Fruit fly (Drosophila melanogaster) whole organism, adult: ENCODE measurements around the gene CG7366.

ENCODE experiments used
- CG11617 ChIP-seq: fragments of 200-800 bp; sonication (Bioruptor generic); optimal IDR thresholded peaks from 2 replicates; lab custom pipeline; 2017; ENCODE audit warnings: mild to moderate bottlenecking, missing biosample characterization, missing genetic modification reagents, missing genetic modification characterization
- CG12768 ChIP-seq: fragments of 200-800 bp; sonication (Bioruptor generic); optimal IDR thresholded peaks from 2 replicates; lab custom pipeline; 2017; ENCODE audit warnings: missing biosample characterization, missing genetic modification characterization, mild to moderate bottlenecking, moderate library complexity, missing genetic modification reagents
- CG14711 ChIP-seq: fragments of 200-800 bp; sonication (Bioruptor generic); optimal IDR thresholded peaks from 2 replicates; lab custom pipeline; 2018; ENCODE audit warnings: missing biosample characterization, mild to moderate bottlenecking, missing genetic modification characterization, moderate library complexity
- CG1620 ChIP-seq: fragments of 200-800 bp; sonication (Bioruptor generic); optimal IDR thresholded peaks from 2 replicates; lab custom pipeline; 2016; ENCODE audit warnings: missing biosample characterization, missing genetic modification characterization
- CG33017 ChIP-seq: fragments of 200-800 bp; sonication (Bioruptor generic); optimal IDR thresholded peaks from 2 replicates; lab custom pipeline; 2018; ENCODE audit warnings: missing biosample characterization, mild to moderate bottlenecking, missing genetic modification characterization, moderate library complexity
- CG5204 ChIP-seq: fragments of 200-800 bp; sonication (Bioruptor generic); optimal IDR thresholded peaks from 2 replicates; lab custom pipeline; 2016; ENCODE audit warnings: missing biosample characterization, missing genetic modification characterization
- CG7045 ChIP-seq: fragments of 200-800 bp; sonication (Bioruptor generic); optimal IDR thresholded peaks from 2 replicates; lab custom pipeline; 2017; ENCODE audit warnings: missing biosample characterization, mild to moderate bottlenecking, missing genetic modification characterization
- CG7101 ChIP-seq: fragments of 200-800 bp; sonication (Bioruptor generic); optimal IDR thresholded peaks from 2 replicates; lab custom pipeline; 2018; ENCODE audit warnings: missing biosample characterization, mild to moderate bottlenecking, missing genetic modification characterization, moderate library complexity
- Clk ChIP-seq: fragments of 200-800 bp; sonication (Bioruptor generic); optimal IDR thresholded peaks from 2 replicates; lab custom pipeline; 2017; ENCODE audit warnings: missing biosample characterization, missing genetic modification characterization
- Crg-1 ChIP-seq: fragments of 200-800 bp; sonication (Bioruptor generic); optimal IDR thresholded peaks from 2 replicates; lab custom pipeline; 2016; ENCODE audit warnings: missing biosample characterization, missing genetic modification characterization
- Hr96 ChIP-seq: fragments of 200-800 bp; sonication (Bioruptor generic); optimal IDR thresholded peaks from 2 replicates; lab custom pipeline; 2016; ENCODE audit warnings: missing biosample characterization, missing genetic modification characterization
- Mnt ChIP-seq: fragments of 200-800 bp; sonication (Bioruptor generic); optimal IDR thresholded peaks from 2 replicates; lab custom pipeline; 2016; ENCODE audit warnings: missing biosample characterization, mild to moderate bottlenecking, missing genetic modification characterization
- bab1 ChIP-seq: fragments of 200-800 bp; sonication (Bioruptor generic); optimal IDR thresholded peaks from 3 replicates; lab custom pipeline; 2019; ENCODE audit warnings: missing biosample characterization, mild to moderate bottlenecking, missing genetic modification characterization, moderate library complexity
- cic ChIP-seq: fragments of 200-800 bp; sonication (Bioruptor generic); optimal IDR thresholded peaks from 2 replicates; lab custom pipeline; 2017; ENCODE audit warnings: missing biosample characterization, mild to moderate bottlenecking, missing genetic modification characterization, moderate library complexity
- cnc ChIP-seq, 2 experiments: fragments of >200 bp; optimal IDR thresholded peaks; 2 replicates each; lab custom pipeline; 2017
- kay ChIP-seq: fragments of 200-800 bp; sonication (Bioruptor generic); peaks from one replicate; lab custom pipeline; 2016; ENCODE audit warnings: missing biosample characterization, missing genetic modification characterization, borderline replicate concordance
- ovo ChIP-seq: fragments of 200-800 bp; sonication (Bioruptor generic); optimal IDR thresholded peaks from 2 replicates; lab custom pipeline; 2016; ENCODE audit warnings: missing biosample characterization, missing genetic modification characterization
- pad ChIP-seq: fragments of 200-800 bp; sonication (Bioruptor generic); optimal IDR thresholded peaks from 3 replicates; lab custom pipeline; 2017; ENCODE audit warnings: missing biosample characterization, missing genetic modification characterization, mild to moderate bottlenecking, moderate library complexity, missing genetic modification reagents
- tj ChIP-seq: fragments of 200-800 bp; sonication (Bioruptor generic); optimal IDR thresholded peaks from 3 replicates; lab custom pipeline; 2017; ENCODE audit warnings: missing biosample characterization, mild to moderate bottlenecking, missing genetic modification characterization, moderate library complexity
- toe ChIP-seq: fragments of 200-800 bp; sonication (Bioruptor generic); optimal IDR thresholded peaks from 2 replicates; lab custom pipeline; 2016; ENCODE audit warnings: missing biosample characterization, missing genetic modification characterization

Gene CG7366

dm6 chr3L:8153206-8153996 lies 48.8 kb downstream of the CG7366 start:
- no peak for TF ChIP-seq CG33017 (tag; lab: Kevin White, UChicago)
- TF ChIP-seq CG1620 (GFP tag; lab: Kevin White, UChicago), result no peak
- no peak for TF ChIP-seq pad (GFP tag; lab: Kevin White, UChicago)
- no peak for TF ChIP-seq CG7101
- TF ChIP-seq CG7045 (GFP tag; lab: Kevin White, UChicago), result peak; percentile 75
- TF ChIP-seq cnc (optimal IDR thresholded peaks at IDR 0.05; lab: Kevin White, UChicago), result no peak
- TF ChIP-seq ovo (GFP tag; lab: Kevin White, UChicago), result no peak
- TF ChIP-seq cic (GFP tag; lab: Kevin White, UChicago), result no peak
- TF ChIP-seq CG5204 (GFP tag; lab: Kevin White, UChicago), result peak; percentile 61
- TF ChIP-seq CG12768, result no peak
- TF ChIP-seq Crg-1 (GFP tag; lab: Kevin White, UChicago), result no peak
- no peak for TF ChIP-seq toe (GFP tag; lab: Kevin White, UChicago)
- TF ChIP-seq kay (GFP tag; lab: Kevin White, UChicago), result peak; percentile 4
- TF ChIP-seq tj (GFP tag; lab: Kevin White, UChicago), result peak; percentile 16

dm6 chr3L:8151727-8152199 lies 50.5 kb downstream of the CG7366 start, which contains the start of gene CG13676:
TSS of gene CG13676 (minus strand) at chr3L:8151813.
- TF ChIP-seq CG7101, result no peak
- TF ChIP-seq pad (GFP tag; lab: Kevin White, UChicago), result no peak
- TF ChIP-seq Hr96 (GFP tag; lab: Kevin White, UChicago), result no peak
- TF ChIP-seq toe (GFP tag; lab: Kevin White, UChicago), result no peak
- no peak for TF ChIP-seq CG14711 (tag; lab: Kevin White, UChicago)
- no peak for TF ChIP-seq CG11617 (GFP tag; lab: Kevin White, UChicago)
- TF ChIP-seq CG1620 (GFP tag; lab: Kevin White, UChicago), result no peak
- TF ChIP-seq CG7045 (GFP tag; lab: Kevin White, UChicago), result no peak
- TF ChIP-seq CG33017 (tag; lab: Kevin White, UChicago), result no peak
- no peak for TF ChIP-seq cnc (optimal IDR thresholded peaks at IDR 0.05; lab: Kevin White, UChicago)
- TF ChIP-seq Clk (GFP tag; lab: Kevin White, UChicago), result no peak
- TF ChIP-seq bab1 (GFP tag; lab: Kevin White, UChicago), result no peak
- no peak for TF ChIP-seq Crg-1 (GFP tag; lab: Kevin White, UChicago)
- TF ChIP-seq tj (GFP tag; lab: Kevin White, UChicago), result no peak
- TF ChIP-seq CG12768, result no peak
- TF ChIP-seq Mnt (GFP tag; lab: Kevin White, UChicago), result no peak
- no peak for TF ChIP-seq cic (GFP tag; lab: Kevin White, UChicago)
